Fruit fly (Drosophila melanogaster): ENCODE data around the gene MTA1-like.
A peak's percentile ranks its signal among the peaks of the same experiment; 100 is the strongest.

Gene MTA1-like

dm6 chr3R:5591398-5591853 lies 57.1 kb downstream of the MTA1-like start, which contains the start of the genes noi and Vha26 (continued):
- no peak for TF ChIP-seq fd102C (GFP tag; optimal IDR thresholded peaks at IDR 0.05)
- TF ChIP-seq aop (GFP tag; IDR thresholded peaks at IDR 0.05): no peak
- TF ChIP-seq da (GFP tag; optimal IDR thresholded peaks at IDR 0.05): peak; percentile 8
- TF ChIP-seq CG7928 (GFP tag; optimal IDR thresholded peaks at IDR 0.05): peak; percentile 96
- TF ChIP-seq Ets97D (GFP tag; optimal IDR thresholded peaks at IDR 0.05): peak; percentile 77
- TF ChIP-seq cad (GFP tag; optimal IDR thresholded peaks at IDR 0.05): no peak
- peak; percentile 99 for TF ChIP-seq CG14710 (tag; optimal IDR thresholded peaks at IDR 0.05)
- peak; percentile 34; the same call in 1 of the 2 replicates for TF ChIP-seq CG6689 (GFP tag; IDR thresholded peaks at IDR 0.05)
- peak; percentile 59 for TF ChIP-seq onecut (GFP tag; IDR thresholded peaks at IDR 0.05)
- TF ChIP-seq CG2875 (GFP tag; optimal IDR thresholded peaks at IDR 0.05): peak; percentile 12
- peak; percentile 53 for TF ChIP-seq CG4617 (GFP tag; optimal IDR thresholded peaks at IDR 0.05; ENCODE audit: borderline replicate concordance)
- TF ChIP-seq CG30431 (GFP tag; optimal IDR thresholded peaks at IDR 0.05): no peak
- peak; percentile 15 for TF ChIP-seq nerfin-1 (tag; optimal IDR thresholded peaks at IDR 0.05)
- TF ChIP-seq Hr51 (GFP tag; optimal IDR thresholded peaks at IDR 0.05): peak in 1 of 2 experiments; percentile 48
- TF ChIP-seq kah (GFP tag; optimal IDR thresholded peaks at IDR 0.05): no peak
- TF ChIP-seq pnt (GFP tag; optimal IDR thresholded peaks at IDR 0.05): no peak
- 0 out of 2 replicates have a peak, but pooled peaks have one; percentile 24 for TF ChIP-seq Adf1 (GFP tag; IDR thresholded peaks at IDR 0.05)
- TF ChIP-seq CG15514 (GFP tag; optimal IDR thresholded peaks at IDR 0.05): peak; percentile 73
- TF ChIP-seq CG14860 (GFP tag; IDR thresholded peaks at IDR 0.05; ENCODE audit: partially characterized antibody): peak; percentile 36; the same call in 1 of the 3 replicates
- no peak for TF ChIP-seq CG3726 (GFP tag; IDR thresholded peaks at IDR 0.05)
- TF ChIP-seq CG8765 (GFP tag; IDR thresholded peaks at IDR 0.05): 0 out of 2 replicates have a peak, but pooled peaks have one; percentile 25
- TF ChIP-seq Ets65A (GFP tag): peak; percentile 93
- TF ChIP-seq B-H2 (GFP tag; optimal IDR thresholded peaks at IDR 0.05): no peak
- TF ChIP-seq Aef1 (GFP tag; IDR thresholded peaks at IDR 0.05): 0 out of 3 replicates have a peak, but pooled peaks have one; percentile 25
- no peak for TF ChIP-seq odd (GFP tag; optimal IDR thresholded peaks at IDR 0.05)
- TF ChIP-seq CoRest (tag; optimal IDR thresholded peaks at IDR 0.05): no peak
- TF ChIP-seq crp (GFP tag; optimal IDR thresholded peaks at IDR 0.05): peak in 1 of 2 experiments; percentile 87
- peak; percentile 47; the same call in 2 of the 3 replicates for TF ChIP-seq CG34224 (GFP tag; IDR thresholded peaks at IDR 0.05; ENCODE audit: partially characterized antibody)
- 0 out of 2 replicates have a peak, but pooled peaks have one; percentile 27 for TF ChIP-seq hbn (GFP tag; IDR thresholded peaks at IDR 0.05; ENCODE audit: partially characterized antibody)
- no peak for TF ChIP-seq CG6854 (GFP tag; optimal IDR thresholded peaks at IDR 0.05)
- peak; percentile 18 for TF ChIP-seq fd96Cb (tag; optimal IDR thresholded peaks at IDR 0.05)
- no peak for TF ChIP-seq cas (GFP tag; IDR thresholded peaks at IDR 0.05)
- TF ChIP-seq Sry-β (GFP tag; optimal IDR thresholded peaks at IDR 0.05): peak; percentile 18
- TF ChIP-seq Sry-δ (GFP tag; optimal IDR thresholded peaks at IDR 0.05): peak; percentile 74
- TF ChIP-seq ftz-f1 (GFP tag; optimal IDR thresholded peaks at IDR 0.05): peak; percentile 12
- peak; percentile 8 for TF ChIP-seq Fer2 (tag; optimal IDR thresholded peaks at IDR 0.05)
- TF ChIP-seq CG11504 (tag; optimal IDR thresholded peaks at IDR 0.05): no peak
- peak; percentile 10 for TF ChIP-seq slou (GFP tag; optimal IDR thresholded peaks at IDR 0.05)
- 0 out of 4 replicates have a peak, but pooled peaks have one; percentile 23 for TF ChIP-seq Gug (GFP tag; IDR thresholded peaks at IDR 0.05)
- TF ChIP-seq Dp (GFP tag; optimal IDR thresholded peaks at IDR 0.05): peak; percentile 32
- peak; percentile 20 for TF ChIP-seq fd3F (GFP tag; optimal IDR thresholded peaks at IDR 0.05)
- TF ChIP-seq CG18262 (tag; optimal IDR thresholded peaks at IDR 0.05): peak; percentile 37
- no peak for TF ChIP-seq pita (GFP tag; optimal IDR thresholded peaks at IDR 0.05)
- TF ChIP-seq p53 (GFP tag; optimal IDR thresholded peaks at IDR 0.05): no peak
- TF ChIP-seq klu (GFP tag; IDR thresholded peaks at IDR 0.05): no peak; the same call in 1 of the 2 replicates
- peak; percentile 73 for TF ChIP-seq CG17829 (tag; optimal IDR thresholded peaks at IDR 0.05)
- TF ChIP-seq trem (tag; optimal IDR thresholded peaks at IDR 0.05): peak; percentile 91
- no peak for TF ChIP-seq ara (GFP tag; IDR thresholded peaks at IDR 0.05)
- TF ChIP-seq CG15601 (tag; optimal IDR thresholded peaks at IDR 0.05): peak; percentile 68
